Fruit fly (Drosophila melanogaster) whole organism, pupa: ENCODE data around the gene CG15142.

Source experiments
- CG10348 ChIP-seq: fragments of 200-800 bp; sonication (Bioruptor generic); IDR thresholded peaks from 2 replicates; pipeline ENCODE4 v1.3.6; 2022; ENCODE audit warnings: missing biosample characterization, missing genetic modification characterization
- CG12605 ChIP-seq: fragments of 200-800 bp; sonication (Bioruptor generic); IDR thresholded peaks from 2 replicates; pipeline ENCODE4 v1.3.6; 2022; ENCODE audit warnings: missing biosample characterization, missing genetic modification characterization
- CG13204 ChIP-seq: fragments of 200-800 bp; sonication (Bioruptor generic); optimal IDR thresholded peaks from 2 replicates; lab custom pipeline; 2018; ENCODE audit warnings: missing biosample characterization, mild to moderate bottlenecking, missing genetic modification characterization, moderate library complexity
- CG14655 ChIP-seq: fragments of 200-800 bp; sonication (Bioruptor generic); optimal IDR thresholded peaks from 3 replicates; lab custom pipeline; 2017; ENCODE audit warnings: mild to moderate bottlenecking, missing biosample characterization, missing genetic modification reagents, missing genetic modification characterization
- CG15710 ChIP-seq: fragments of 200-800 bp; sonication (Bioruptor generic); optimal IDR thresholded peaks from 2 replicates; lab custom pipeline; 2018; ENCODE audit warnings: missing biosample characterization, mild to moderate bottlenecking, missing genetic modification characterization, moderate library complexity
- CG17806 ChIP-seq: fragments of 200-800 bp; sonication (Bioruptor generic); optimal IDR thresholded peaks from 2 replicates; lab custom pipeline; 2018; ENCODE audit warnings: missing biosample characterization, mild to moderate bottlenecking, missing genetic modification characterization, moderate library complexity
- CG32121 ChIP-seq: fragments of 200-800 bp; sonication (Bioruptor generic); IDR thresholded peaks from 2 replicates; pipeline ENCODE4 v1.3.6; 2022; ENCODE audit warnings: missing biosample characterization, missing genetic modification characterization
- CG34367 ChIP-seq: fragments of 200-800 bp; sonication (Bioruptor generic); optimal IDR thresholded peaks from 2 replicates; lab custom pipeline; 2018; ENCODE audit warnings: missing biosample characterization, mild to moderate bottlenecking, missing genetic modification characterization
- CG4496 ChIP-seq: fragments of 200-800 bp; sonication (Bioruptor generic); IDR thresholded peaks from 3 replicates; pipeline ENCODE4 v1.3.6; 2022; ENCODE audit warnings: missing biosample characterization, missing genetic modification characterization
- CG8159 ChIP-seq: fragments of 200-800 bp; sonication (Bioruptor generic); optimal IDR thresholded peaks from 3 replicates; lab custom pipeline; 2018; ENCODE audit warnings: missing biosample characterization, mild to moderate bottlenecking, missing genetic modification characterization, moderate library complexity
- CG8301 ChIP-seq: fragments of 200-800 bp; sonication (Bioruptor generic); optimal IDR thresholded peaks from 2 replicates; lab custom pipeline; 2018; ENCODE audit warnings: missing biosample characterization, mild to moderate bottlenecking, missing genetic modification characterization
- CG9948 ChIP-seq: fragments of 200-800 bp; sonication (Bioruptor generic); optimal IDR thresholded peaks from 2 replicates; lab custom pipeline; 2018; ENCODE audit warnings: missing biosample characterization, mild to moderate bottlenecking, missing genetic modification characterization, moderate library complexity
- D1 ChIP-seq: fragments of 200-800 bp; sonication (Bioruptor generic); optimal IDR thresholded peaks from 2 replicates; lab custom pipeline; 2018; ENCODE audit warnings: missing biosample characterization, mild to moderate bottlenecking, missing genetic modification characterization, moderate library complexity
- EcR ChIP-seq: fragments of 200-800 bp; sonication (Bioruptor generic); optimal IDR thresholded peaks from 3 replicates; lab custom pipeline; 2019; ENCODE audit warnings: missing biosample characterization, missing genetic modification characterization, mild to moderate bottlenecking, moderate library complexity, missing genetic modification reagents
- Ets98B ChIP-seq: fragments of 200-800 bp; sonication (Bioruptor generic); IDR thresholded peaks from 2 replicates; pipeline ENCODE4 v1.3.6; 2022; ENCODE audit warnings: missing biosample characterization, missing genetic modification characterization
- Pif1A ChIP-seq: fragments of 200-800 bp; sonication (Bioruptor generic); optimal IDR thresholded peaks from 3 replicates; lab custom pipeline; 2016; ENCODE audit warnings: missing biosample characterization, missing genetic modification characterization
- Pif1B ChIP-seq: fragments of 200-800 bp; sonication (Bioruptor generic); optimal IDR thresholded peaks from 3 replicates; lab custom pipeline; 2016; ENCODE audit warnings: missing biosample characterization, missing genetic modification characterization
- Snoo ChIP-seq: fragments of 200-800 bp; sonication (Bioruptor generic); optimal IDR thresholded peaks from 3 replicates; lab custom pipeline; 2017; ENCODE audit warnings: missing biosample characterization, mild to moderate bottlenecking, missing genetic modification characterization, inconsistent platforms
- fd96Ca ChIP-seq: fragments of 200-800 bp; sonication (Bioruptor generic); IDR thresholded peaks from 3 replicates; pipeline ENCODE4 v1.3.6; 2022; ENCODE audit warnings: missing biosample characterization, missing genetic modification characterization
- gl ChIP-seq: fragments of 200-800 bp; sonication (Bioruptor generic); optimal IDR thresholded peaks from 2 replicates; lab custom pipeline; 2018; ENCODE audit warnings: missing biosample characterization, mild to moderate bottlenecking, missing genetic modification characterization
- rn ChIP-seq: fragments of 200-800 bp; sonication (Bioruptor generic); IDR thresholded peaks from 2 replicates; pipeline ENCODE4 v1.3.6; 2022; ENCODE audit warnings: missing biosample characterization, missing genetic modification characterization

The CG15142 gene

DNA sequence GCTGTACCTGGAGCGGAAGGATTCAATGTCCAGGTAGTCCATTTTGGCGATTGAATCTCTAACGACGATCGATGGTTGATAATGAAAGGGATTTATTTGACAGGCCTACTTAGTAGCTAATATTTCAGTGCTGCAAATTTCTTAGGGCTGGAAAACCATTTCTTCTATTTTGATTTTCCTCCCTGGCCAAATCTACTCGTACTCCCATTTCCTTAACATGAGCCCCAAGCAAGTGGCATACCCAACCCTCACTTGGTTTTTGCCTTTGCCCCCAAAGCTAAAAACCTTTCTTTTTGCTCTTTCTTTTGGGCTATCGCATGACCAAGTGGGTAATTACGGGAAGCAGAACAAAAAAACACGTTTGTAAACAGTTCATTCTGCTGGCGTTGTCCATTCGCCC lies at the start of gene CG15142:
Gene CG15142, minus strand, starts transcription at position 101 of the 400 bp plus-strand sequence.
- TF ChIP-seq Pif1A (GFP tag; lab: Kevin White, UChicago): no peak
- TF ChIP-seq CG9948: no peak
- no peak for TF ChIP-seq CG8159 (tag; lab: Kevin White, UChicago)
- TF ChIP-seq CG14655 (GFP tag; lab: Kevin White, UChicago): no peak
- TF ChIP-seq Pif1B (GFP tag; lab: Kevin White, UChicago): no peak
- TF ChIP-seq CG10348 (GFP tag; lab: Robert Waterston, UW): no peak
- no peak for TF ChIP-seq CG34367 (tag; lab: Kevin White, UChicago)
- TF ChIP-seq Snoo (tag; lab: Kevin White, UChicago): no peak
- no peak for TF ChIP-seq fd96Ca (GFP tag; lab: Robert Waterston, UW)
- no peak for TF ChIP-seq rn (GFP tag; lab: Robert Waterston, UW)
- TF ChIP-seq D1 (tag; lab: Kevin White, UChicago): no peak
- TF ChIP-seq Ets98B (GFP tag; lab: Robert Waterston, UW): no peak
- TF ChIP-seq CG13204 (GFP tag; lab: Kevin White, UChicago): no peak

DNA sequence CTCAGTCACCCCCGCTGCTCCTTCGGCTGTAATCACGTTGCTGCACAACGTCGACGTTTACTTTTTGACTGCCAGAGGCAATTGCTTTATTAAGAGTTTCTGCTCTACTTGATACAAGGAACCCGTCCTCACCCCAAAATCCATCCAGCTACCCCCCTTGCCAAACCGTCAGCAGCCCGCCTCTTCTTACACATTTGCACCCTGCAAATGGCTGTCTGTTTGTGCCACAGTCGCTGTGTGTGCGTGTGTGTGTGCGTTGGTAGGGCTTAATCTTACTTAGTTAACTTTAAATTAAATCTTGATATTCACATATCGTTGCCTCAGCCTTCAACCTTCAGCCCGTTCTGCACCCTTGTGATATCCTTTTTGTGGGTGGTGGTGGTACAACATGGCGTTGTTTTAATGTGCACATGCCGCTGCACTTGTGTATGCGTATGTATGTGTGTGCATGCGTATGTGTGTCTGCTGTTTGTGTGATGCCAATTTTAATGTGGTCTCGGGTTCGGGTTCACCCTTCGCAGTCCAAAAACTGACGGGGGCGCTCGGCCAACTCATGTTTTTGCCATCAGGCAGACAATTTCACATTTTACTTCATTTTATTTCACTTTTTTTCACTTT lies 44.1 kb upstream of the CG15142 start:
- no peak for TF ChIP-seq CG12605 (GFP tag; lab: Robert Waterston, UW)
- no peak for TF ChIP-seq CG4496 (GFP tag; lab: Robert Waterston, UW)
- TF ChIP-seq CG13204 (GFP tag; lab: Kevin White, UChicago): no peak
- no peak for TF ChIP-seq fd96Ca (GFP tag; lab: Robert Waterston, UW)
- TF ChIP-seq CG9948: no peak
- no peak for TF ChIP-seq Pif1B (GFP tag; lab: Kevin White, UChicago)
- no peak for TF ChIP-seq CG14655 (GFP tag; lab: Kevin White, UChicago)
- TF ChIP-seq Pif1A (GFP tag; lab: Kevin White, UChicago): no peak
- no peak for TF ChIP-seq D1 (tag; lab: Kevin White, UChicago)
- no peak for TF ChIP-seq CG15710
- TF ChIP-seq CG17806: no peak
- TF ChIP-seq Ets98B (GFP tag; lab: Robert Waterston, UW): no peak
- no peak for TF ChIP-seq CG10348 (GFP tag; lab: Robert Waterston, UW)
- TF ChIP-seq CG8159 (tag; lab: Kevin White, UChicago): no peak
- no peak for TF ChIP-seq rn (GFP tag; lab: Robert Waterston, UW)

DNA sequence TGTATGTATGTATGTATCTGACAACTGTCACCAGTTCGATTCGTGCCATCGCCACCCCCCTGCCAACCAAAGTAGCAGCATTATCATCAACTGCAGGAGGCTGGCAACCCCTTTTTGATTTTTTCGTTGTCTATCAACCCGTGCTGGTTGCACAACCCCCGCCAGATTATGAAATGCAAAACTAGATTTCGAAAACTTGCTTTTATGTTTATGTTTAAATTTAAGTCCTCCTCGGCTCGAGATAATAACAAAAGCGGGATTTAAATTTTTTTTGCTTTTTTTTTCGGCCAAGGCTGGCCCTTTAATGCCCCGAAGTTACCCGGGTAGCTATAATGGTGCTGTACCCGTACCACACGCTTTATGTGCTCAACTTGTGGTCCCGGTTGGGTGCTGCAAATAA lies 42.5 kb upstream of the CG15142 start:
- TF ChIP-seq D1 (tag; lab: Kevin White, UChicago) (no peak), EcR (GFP tag; lab: Kevin White, UChicago) (no peak), CG32121 (GFP tag; lab: Robert Waterston, UW) (no peak), CG34367 (tag; lab: Kevin White, UChicago) (no peak), CG10348 (GFP tag; lab: Robert Waterston, UW) (no peak), CG13204 (GFP tag; lab: Kevin White, UChicago) (no peak), Ets98B (GFP tag; lab: Robert Waterston, UW) (no peak), Pif1A (GFP tag; lab: Kevin White, UChicago) (no peak), Pif1B (GFP tag; lab: Kevin White, UChicago) (no peak), CG14655 (GFP tag; lab: Kevin White, UChicago) (no peak), CG17806 (no peak), gl (tag; lab: Kevin White, UChicago) (no peak), CG15710 (no peak), CG8159 (tag; lab: Kevin White, UChicago) (no peak)

dm6 chr2L:17533794-17534193 lies 35.2 kb upstream of the CG15142 start:
- TF ChIP-seq D1 (tag; lab: Kevin White, UChicago) (no peak), CG17806 (no peak), CG8301 (tag; lab: Kevin White, UChicago) (no peak), CG34367 (tag; lab: Kevin White, UChicago) (no peak)

dm6 chr2L:17532134-17532533 lies 33.5 kb upstream of the CG15142 start, which contains the start of gene CG15145:
TSS of gene CG15145 (minus strand) at chr2L:17532234.
- TF ChIP-seq CG12605 (GFP tag; lab: Robert Waterston, UW) (no peak), CG9948 (no peak), Pif1B (GFP tag; lab: Kevin White, UChicago) (no peak), Ets98B (GFP tag; lab: Robert Waterston, UW) (no peak), CG13204 (GFP tag; lab: Kevin White, UChicago) (no peak), gl (tag; lab: Kevin White, UChicago) (no peak), CG10348 (GFP tag; lab: Robert Waterston, UW) (no peak), CG8301 (tag; lab: Kevin White, UChicago) (no peak), CG32121 (GFP tag; lab: Robert Waterston, UW) (no peak)

DNA sequence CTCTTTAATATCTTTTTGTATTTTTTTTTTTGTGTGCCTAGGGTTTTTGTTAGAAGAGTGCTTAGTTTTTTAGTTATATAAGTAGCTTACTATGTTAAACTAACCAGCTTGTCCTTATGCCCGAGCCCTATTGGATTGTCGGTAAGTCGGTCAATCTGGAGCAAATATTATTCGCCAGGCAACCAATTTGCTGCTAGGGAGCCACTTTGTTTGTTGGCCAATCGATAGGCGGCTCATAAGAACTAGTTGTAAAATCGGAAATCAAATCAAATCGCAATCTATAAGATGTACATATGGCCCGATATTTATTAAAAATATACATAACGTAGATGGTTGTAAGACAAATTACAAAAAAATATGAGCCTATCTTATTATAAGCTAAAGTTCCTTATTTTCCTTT lies 30.4 kb upstream of the CG15142 start, which contains the start of gene CG15144:
Gene CG15144, minus strand, starts transcription at position 101 of the 400 bp plus-strand sequence.
- no peak for TF ChIP-seq Ets98B (GFP tag; lab: Robert Waterston, UW)
- TF ChIP-seq CG4496 (GFP tag; lab: Robert Waterston, UW): no peak
- no peak for TF ChIP-seq CG17806
- TF ChIP-seq CG15710: no peak
- TF ChIP-seq CG10348 (GFP tag; lab: Robert Waterston, UW): no peak
- no peak for TF ChIP-seq Snoo (tag; lab: Kevin White, UChicago)
- TF ChIP-seq CG34367 (tag; lab: Kevin White, UChicago): no peak
- no peak for TF ChIP-seq CG8301 (tag; lab: Kevin White, UChicago)
- TF ChIP-seq EcR (GFP tag; lab: Kevin White, UChicago): no peak
- TF ChIP-seq CG9948: no peak
- TF ChIP-seq rn (GFP tag; lab: Robert Waterston, UW): no peak
- no peak for TF ChIP-seq CG8159 (tag; lab: Kevin White, UChicago)
- TF ChIP-seq D1 (tag; lab: Kevin White, UChicago): no peak
- TF ChIP-seq CG12605 (GFP tag; lab: Robert Waterston, UW): no peak
- no peak for TF ChIP-seq fd96Ca (GFP tag; lab: Robert Waterston, UW)
- no peak for TF ChIP-seq Pif1A (GFP tag; lab: Kevin White, UChicago)
- TF ChIP-seq CG32121 (GFP tag; lab: Robert Waterston, UW): no peak
